Worm (Caenorhabditis elegans) whole organism, L1 larva: ENCODE results near the gene ddr-2.

ENCODE experiments used
- C34B4.2 ChIP-seq: sonication (generic microtip); optimal IDR thresholded peaks from 2 replicates; lab custom pipeline; 2017; ENCODE audit warnings: mild to moderate bottlenecking, missing genetic modification characterization, missing compliant biosample characterization
- aha-1 ChIP-seq: fragments of 150-350 bp; optimal IDR thresholded peaks from 2 replicates; lab custom pipeline; 2014; ENCODE audit warnings: missing biosample characterization, missing genetic modification characterization
- aly-2 ChIP-seq: fragments of 150-350 bp; optimal IDR thresholded peaks from 2 replicates; lab custom pipeline; 2014; ENCODE audit warnings: missing biosample characterization, missing genetic modification characterization
- blmp-1 ChIP-seq: fragments of 150-350 bp; optimal IDR thresholded peaks from 2 replicates; lab custom pipeline; 2014; ENCODE audit warnings: missing biosample characterization, missing genetic modification characterization
- ceh-63 ChIP-seq: fragments of 200-800 bp; sonication (Bioruptor generic); optimal IDR thresholded peaks from 2 replicates; lab custom pipeline; 2018; ENCODE audit warnings: mild to moderate bottlenecking, missing genetic modification characterization, missing compliant biosample characterization
- ceh-8 ChIP-seq: fragments of 200-800 bp; sonication (Bioruptor generic); optimal IDR thresholded peaks from 2 replicates; lab custom pipeline; 2018; ENCODE audit warnings: mild to moderate bottlenecking, missing genetic modification characterization, moderate library complexity, missing compliant biosample characterization
- ceh-82 ChIP-seq, 3 experiments: fragments of 150-350 bp in 1 of 3; sonication (generic microtip) in 2 of 3; optimal IDR thresholded peaks; 2 replicates each; lab custom pipeline; 2014 to 2017; ENCODE audit warnings: missing biosample characterization in 3 of 3, missing genetic modification characterization in 3 of 3
- ceh-90 ChIP-seq: sonication (generic microtip); optimal IDR thresholded peaks from 2 replicates; lab custom pipeline; 2016; ENCODE audit warnings: missing genetic modification characterization, missing compliant biosample characterization
- ces-1 ChIP-seq: fragments of 150-350 bp; optimal IDR thresholded peaks from 2 replicates; lab custom pipeline; 2014; ENCODE audit warnings: missing biosample characterization, missing genetic modification reagents, missing genetic modification characterization
- efl-1 ChIP-seq, 4 experiments: fragments of 150-350 bp; optimal IDR thresholded peaks in 3 of 4; peaks in 1 of 4; 1 replicate in 1 of 4; 2 replicates in 3 of 4; lab custom pipeline; 2014; ENCODE audit warnings: missing biosample characterization in 2 of 4, missing genetic modification characterization in 2 of 4, missing genetic modification reagents in 2 of 4
- egl-13 ChIP-seq: sonication (generic microtip); optimal IDR thresholded peaks from 2 replicates; lab custom pipeline; 2016; ENCODE audit warnings: missing genotype, missing genetic modification reagents, missing genetic modification characterization, missing compliant biosample characterization
- egl-27 ChIP-seq, 2 experiments: fragments of 150-350 bp in 1 of 2; sonication (generic microtip); optimal IDR thresholded peaks; 3 replicates each; lab custom pipeline; 2017 to 2018; ENCODE audit warnings: missing biosample characterization in 2 of 2, missing genetic modification characterization in 2 of 2, missing genetic modification reagents in 2 of 2
- fkh-10 ChIP-seq: sonication (generic microtip); optimal IDR thresholded peaks from 2 replicates; lab custom pipeline; 2017; ENCODE audit warnings: missing biosample characterization, missing genetic modification reagents, missing genetic modification characterization
- fos-1 ChIP-seq: fragments of 150-350 bp; optimal IDR thresholded peaks from 2 replicates; lab custom pipeline; 2014; ENCODE audit warnings: missing biosample characterization, missing genetic modification characterization
- grh-1 ChIP-seq: fragments of 200-800 bp; sonication (Bioruptor generic); IDR thresholded peaks from 2 replicates; pipeline ENCODE4 v1.3.6; 2022; ENCODE audit warnings: missing genetic modification reagents, missing genetic modification characterization, missing compliant biosample characterization
- isw-1 ChIP-seq: fragments of 200-800 bp; sonication (Bioruptor generic); IDR thresholded peaks from 2 replicates; pipeline ENCODE4 v1.3.6; 2022; ENCODE audit warnings: missing genetic modification characterization, missing compliant biosample characterization
- jun-1 ChIP-seq: fragments of 150-350 bp; optimal IDR thresholded peaks from 2 replicates; lab custom pipeline; 2014; ENCODE audit warnings: missing biosample characterization, missing genetic modification reagents, missing genetic modification characterization
- lin-14 ChIP-seq: fragments of 200-800 bp; sonication (Bioruptor generic); optimal IDR thresholded peaks from 2 replicates; lab custom pipeline; 2018; ENCODE audit warnings: mild to moderate bottlenecking, missing genetic modification characterization, moderate library complexity, missing compliant biosample characterization
- lin-39 ChIP-seq: fragments of 150-350 bp; optimal IDR thresholded peaks from 2 replicates; lab custom pipeline; 2014; ENCODE audit warnings: missing biosample characterization, missing genetic modification reagents, missing genetic modification characterization
- nhr-11 ChIP-seq: fragments of 150-350 bp; optimal IDR thresholded peaks from 2 replicates; lab custom pipeline; 2014; ENCODE audit warnings: missing biosample characterization, missing genetic modification characterization
- nhr-12 ChIP-seq: sonication (generic microtip); optimal IDR thresholded peaks from 2 replicates; lab custom pipeline; 2017; ENCODE audit warnings: missing biosample characterization, missing genetic modification characterization
- nhr-20 ChIP-seq: sonication (generic microtip); optimal IDR thresholded peaks from 2 replicates; lab custom pipeline; 2016; ENCODE audit warnings: mild to moderate bottlenecking, missing genetic modification characterization, missing compliant biosample characterization
- nhr-237 ChIP-seq: fragments of 150-350 bp; optimal IDR thresholded peaks from 2 replicates; lab custom pipeline; 2014; ENCODE audit warnings: missing biosample characterization, missing genetic modification characterization
- nhr-47 ChIP-seq: sonication (generic microtip); optimal IDR thresholded peaks from 2 replicates; lab custom pipeline; 2016; ENCODE audit warnings: mild to moderate bottlenecking, missing genetic modification characterization, moderate library complexity, missing compliant biosample characterization
- nhr-71 ChIP-seq: sonication (generic microtip); optimal IDR thresholded peaks from 2 replicates; lab custom pipeline; 2016; ENCODE audit warnings: mild to moderate bottlenecking, missing genetic modification characterization, moderate library complexity, missing compliant biosample characterization
- nhr-84 ChIP-seq: sonication (generic microtip); optimal IDR thresholded peaks from 2 replicates; lab custom pipeline; 2017; ENCODE audit warnings: missing biosample characterization, missing genetic modification characterization
- nhr-90 ChIP-seq: sonication (generic microtip); optimal IDR thresholded peaks from 2 replicates; lab custom pipeline; 2016; ENCODE audit warnings: mild to moderate bottlenecking, missing genetic modification characterization, missing compliant biosample characterization; ENCODE audit not compliant: poor library complexity
- pag-3 ChIP-seq: sonication (generic microtip); optimal IDR thresholded peaks from 2 replicates; lab custom pipeline; 2017; ENCODE audit warnings: missing genetic modification characterization, mild to moderate bottlenecking, missing compliant biosample characterization, antibody characterized with exemption, borderline replicate concordance; ENCODE audit not compliant: insufficient read depth
- pax-3 ChIP-seq: fragments of 200-800 bp; sonication (Bioruptor generic); optimal IDR thresholded peaks from 2 replicates; lab custom pipeline; 2018; ENCODE audit warnings: mild to moderate bottlenecking, missing genetic modification characterization, moderate library complexity, missing compliant biosample characterization
- rnt-1 ChIP-seq: sonication (generic microtip); optimal IDR thresholded peaks from 2 replicates; lab custom pipeline; 2016; ENCODE audit warnings: mild to moderate bottlenecking, missing genetic modification characterization, moderate library complexity, missing compliant biosample characterization
- skn-1 ChIP-seq: fragments of 150-350 bp; optimal IDR thresholded peaks from 2 replicates; lab custom pipeline; 2014; ENCODE audit warnings: missing biosample characterization, missing genetic modification characterization
- snpc-4 ChIP-seq: fragments of 150-350 bp; optimal IDR thresholded peaks from 2 replicates; lab custom pipeline; 2014; ENCODE audit warnings: missing biosample characterization, missing genetic modification characterization
- tbx-2 ChIP-seq: sonication (generic microtip); optimal IDR thresholded peaks from 2 replicates; lab custom pipeline; 2016; ENCODE audit warnings: missing genetic modification characterization, missing compliant biosample characterization
- unc-130 ChIP-seq: fragments of 150-350 bp; optimal IDR thresholded peaks from 2 replicates; lab custom pipeline; 2017; ENCODE audit warnings: missing biosample characterization, missing genetic modification characterization, inconsistent platforms
- unc-62 ChIP-seq: fragments of 150-350 bp; optimal IDR thresholded peaks from 2 replicates; lab custom pipeline; 2014; ENCODE audit warnings: missing biosample characterization, missing genetic modification reagents, missing genetic modification characterization
- zip-4 ChIP-seq: fragments of 200-800 bp; sonication (Bioruptor generic); optimal IDR thresholded peaks from 2 replicates; lab custom pipeline; 2018; ENCODE audit warnings: mild to moderate bottlenecking, missing genetic modification characterization, moderate library complexity, missing compliant biosample characterization
- ztf-11 ChIP-seq, 2 experiments: sonication (generic microtip); optimal IDR thresholded peaks; 2 replicates each; lab custom pipeline; 2016 to 2017; ENCODE audit warnings: missing genetic modification characterization in 2 of 2, missing biosample characterization in 1 of 2, missing compliant biosample characterization in 1 of 2

The ddr-2 gene

ce11 chrX:3315014-3315413 lies at the start of gene ddr-2:
Gene ddr-2 (plus strand): TSS chrX:3315314.
- TF ChIP-seq aha-1 (tag; lab: Kevin White, UChicago) (no peak), lin-39 (tag; lab: Kevin White, UChicago) (no peak), grh-1 (GFP tag; lab: Robert Waterston, UW) (no peak), efl-1 (optimal IDR thresholded peaks at IDR 0.05; lab: Kevin White, UChicago) (no peak), efl-1 (GFP tag; optimal IDR thresholded peaks at IDR 0.05 in 1 of 2; lab: Kevin White, UChicago) (no peak)

DNA sequence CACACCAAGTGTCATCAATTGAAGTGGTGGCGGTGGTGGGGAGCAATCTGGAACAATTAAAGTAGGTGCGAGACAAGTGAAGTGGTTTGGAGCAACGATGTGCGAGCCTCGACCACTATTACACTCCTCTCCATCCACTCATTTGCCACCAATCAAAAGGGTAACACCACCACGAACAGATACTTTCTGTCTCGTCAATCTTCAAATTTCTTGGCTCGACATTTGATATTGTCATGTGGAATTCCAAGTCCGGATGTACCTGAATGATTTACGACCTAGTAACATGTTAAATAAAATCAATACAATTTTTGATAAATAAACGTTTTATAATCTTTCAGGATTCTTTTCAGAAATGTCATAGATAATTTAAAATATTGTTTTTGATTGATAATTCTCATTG lies 44.3 kb upstream of the ddr-2 start, which contains the start of gene sul-1:
Gene sul-1 (minus strand): TSS at position 101 of the 400 bp plus-strand sequence.
- TF ChIP-seq rnt-1 (peak; percentile 17), ceh-8 (GFP tag; lab: Kevin White, UChicago) (no peak), ces-1 (GFP tag; lab: Kevin White, UChicago) (no peak), C34B4.2 (no peak)
- TF ChIP-seq, all 84 proteins: peak for 1

DNA sequence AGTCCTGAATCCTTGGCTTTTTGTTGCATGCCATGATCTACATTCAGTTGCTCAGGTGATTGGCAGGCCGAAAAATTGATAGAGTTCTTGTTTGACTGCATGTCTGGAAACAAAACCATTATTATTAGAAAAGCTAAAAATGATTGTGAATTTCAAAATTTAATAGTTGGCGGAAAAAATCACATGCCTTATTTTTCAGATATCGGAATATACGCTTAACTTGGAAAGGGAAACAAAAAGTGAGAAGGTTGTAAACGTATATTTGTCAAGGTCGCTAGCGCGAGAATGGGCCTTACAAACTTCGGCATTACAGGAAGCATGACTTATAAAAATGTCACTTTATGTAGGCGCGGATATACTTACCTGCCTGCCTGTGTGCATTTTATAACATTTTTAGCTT lies 43.4 kb upstream of the ddr-2 start, which contains the start of gene K09C4.9:
Gene K09C4.9 (minus strand): TSS at position 101 of the 400 bp plus-strand sequence.
- TF ChIP-seq fkh-10 (GFP tag; lab: Kevin White, UChicago) (no peak), nhr-12 (tag; lab: Kevin White, UChicago) (no peak), nhr-71 (no peak), nhr-237 (tag; lab: Kevin White, UChicago) (no peak)

DNA sequence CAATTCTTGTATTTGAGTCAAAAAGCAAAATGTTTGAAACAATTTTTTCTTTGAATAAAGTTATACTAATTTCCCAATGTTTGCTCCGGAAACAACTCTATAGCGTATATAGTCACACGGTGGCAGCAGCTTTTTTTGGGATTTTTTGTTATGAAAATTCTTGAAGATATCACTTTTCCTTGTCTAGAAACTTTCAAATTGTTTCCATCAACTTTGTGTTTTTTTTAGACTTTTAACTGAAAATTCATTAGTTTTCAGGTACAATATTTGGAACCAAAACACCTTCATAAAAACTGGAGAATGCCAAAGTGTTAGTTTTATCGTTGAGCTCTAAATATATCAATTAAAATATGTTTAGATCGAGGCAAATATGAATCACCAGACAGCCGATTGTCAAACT lies 42.5 kb upstream of the ddr-2 start, which contains the start of gene K09C4.7:
Gene K09C4.7 (plus strand): TSS at position 301 of the 400 bp plus-strand sequence.
- TF ChIP-seq lin-14 (GFP tag; lab: Kevin White, UChicago), result no peak
- TF ChIP-seq lin-39 (tag; lab: Kevin White, UChicago), result no peak
- TF ChIP-seq pax-3 (tag; lab: Kevin White, UChicago), result no peak
- no peak for TF ChIP-seq ceh-90 (tag; lab: Kevin White, UChicago)
- no peak for TF ChIP-seq zip-4
- TF ChIP-seq skn-1, result no peak
- no peak for TF ChIP-seq nhr-11 (tag; lab: Kevin White, UChicago)
- no peak for TF ChIP-seq isw-1 (GFP tag; lab: Robert Waterston, UW)
- no peak for TF ChIP-seq fos-1 (tag; lab: Kevin White, UChicago)
- TF ChIP-seq blmp-1 (tag; lab: Kevin White, UChicago), result no peak
- no peak for TF ChIP-seq nhr-71
- no peak for TF ChIP-seq ceh-63 (GFP tag; lab: Kevin White, UChicago)
- TF ChIP-seq nhr-47, result no peak
- TF ChIP-seq egl-27 (tag; optimal IDR thresholded peaks at IDR 0.05; lab: Kevin White, UChicago), result no peak
- no peak for TF ChIP-seq snpc-4 (tag; lab: Kevin White, UChicago)
- TF ChIP-seq, all 84 proteins: peak for 0

ce11 chrX:3280130-3280529 lies 35.0 kb upstream of the ddr-2 start, which contains the start of gene K09C4.10:
Gene K09C4.10 (minus strand): TSS chrX:3280230.
- TF ChIP-seq nhr-237 (tag; lab: Kevin White, UChicago) (no peak), zip-4 (no peak), pag-3 (tag; lab: Kevin White, UChicago) (no peak), egl-13 (tag; lab: Kevin White, UChicago) (no peak), nhr-84 (tag; lab: Kevin White, UChicago) (no peak), ztf-11 (tag; optimal IDR thresholded peaks at IDR 0.05; lab: Kevin White, UChicago) (no peak), unc-62 (no peak), nhr-20 (tag; lab: Kevin White, UChicago) (no peak), lin-39 (tag; lab: Kevin White, UChicago) (no peak), aly-2 (tag; lab: Kevin White, UChicago) (no peak), nhr-11 (tag; lab: Kevin White, UChicago) (no peak), unc-130 (tag; lab: Kevin White, UChicago) (no peak), ceh-82 (tag; optimal IDR thresholded peaks at IDR 0.05; lab: Kevin White, UChicago) (no peak), tbx-2 (tag; lab: Kevin White, UChicago) (no peak), pax-3 (tag; lab: Kevin White, UChicago) (no peak), rnt-1 (no peak), jun-1 (tag; lab: Kevin White, UChicago) (no peak), nhr-90 (tag; lab: Kevin White, UChicago) (no peak)
